Worm (Caenorhabditis elegans) whole organism, early embryonic: ENCODE data around the gene lin-14.

Experiments used
- F13C5.2 ChIP-seq: sonication (generic microtip); optimal IDR thresholded peaks from 2 replicates; lab custom pipeline; 2017; ENCODE audit warnings: mild to moderate bottlenecking, missing genetic modification characterization, inconsistent platforms, missing compliant biosample characterization
- aly-1 ChIP-seq: sonication (generic microtip); optimal IDR thresholded peaks from 2 replicates; lab custom pipeline; 2016; ENCODE audit warnings: missing genetic modification characterization, missing compliant biosample characterization
- ama-1 ChIP-seq: fragments of 150-350 bp; optimal IDR thresholded peaks from 2 replicates; lab custom pipeline; 2014
- ets-7 ChIP-seq: sonication (generic microtip); optimal IDR thresholded peaks from 2 replicates; lab custom pipeline; 2016; ENCODE audit warnings: missing genotype, missing genetic modification characterization, missing compliant biosample characterization
- flt-1 ChIP-seq: fragments of 200-800 bp; sonication (Bioruptor generic); IDR thresholded peaks from 2 replicates; pipeline ENCODE4 v1.3.6; 2022; ENCODE audit warnings: missing genetic modification characterization, missing compliant biosample characterization
- hmbx-1 ChIP-seq: sonication (generic microtip); optimal IDR thresholded peaks from 2 replicates; lab custom pipeline; 2016; ENCODE audit warnings: mild to moderate bottlenecking, missing genetic modification characterization, missing compliant biosample characterization
- hmg-4 ChIP-seq: fragments of 200-800 bp; sonication (Bioruptor generic); optimal IDR thresholded peaks from 2 replicates; lab custom pipeline; 2018; ENCODE audit warnings: mild to moderate bottlenecking, missing genetic modification characterization, missing compliant biosample characterization
- scrt-1 ChIP-seq: fragments of 200-800 bp; sonication (Bioruptor generic); IDR thresholded peaks from 2 replicates; pipeline ENCODE4 v1.3.6; 2022; ENCODE audit warnings: missing genetic modification characterization, missing compliant biosample characterization
- sea-1 ChIP-seq: fragments of 200-800 bp; sonication (Bioruptor generic); conservative IDR thresholded peaks from 2 replicates; pipeline ENCODE4 v1.3.6; 2022; ENCODE audit warnings: missing genetic modification characterization, missing compliant biosample characterization
- tbx-11 ChIP-seq: fragments of 200-800 bp; sonication (Bioruptor generic); IDR thresholded peaks from 2 replicates; pipeline ENCODE4 v1.3.6; 2022; ENCODE audit warnings: missing genetic modification characterization, missing compliant biosample characterization
- tbx-37 ChIP-seq: fragments of 200-800 bp; sonication (Bioruptor generic); conservative IDR thresholded peaks from 2 replicates; pipeline ENCODE4 v1.3.6; 2022; ENCODE audit warnings: missing genetic modification reagents, missing genetic modification characterization, missing compliant biosample characterization
- tra-4 ChIP-seq: sonication (generic microtip); optimal IDR thresholded peaks from 2 replicates; lab custom pipeline; 2017; ENCODE audit warnings: missing genetic modification characterization, missing compliant biosample characterization

DNA sequence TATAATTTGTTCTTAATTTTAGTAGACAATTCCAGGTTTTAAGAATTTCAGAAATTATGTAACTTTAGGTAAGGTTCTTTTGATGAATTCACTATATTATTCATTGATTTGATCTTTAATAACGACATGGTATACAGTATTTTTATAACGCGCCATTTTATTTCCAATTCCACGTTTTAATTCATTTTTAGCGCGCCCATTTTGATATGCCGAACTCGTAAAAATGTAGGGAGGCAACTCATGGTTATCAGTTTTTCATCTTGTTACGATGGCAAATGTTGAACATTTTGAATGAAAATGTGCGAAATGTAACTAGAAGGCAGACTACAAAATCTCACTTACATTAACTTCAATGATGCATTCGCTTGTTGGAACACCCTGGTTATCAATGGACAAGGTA is 33.5 kb downstream of the lin-14 start:
- TF ChIP-seq ama-1 (lab: Kevin White, UChicago) (no peak), tbx-11 (GFP tag; lab: Robert Waterston, UW) (no peak), hmg-4 (GFP tag; lab: Kevin White, UChicago) (no peak), sea-1 (GFP tag; lab: Robert Waterston, UW) (no peak), scrt-1 (no peak), tra-4 (tag; lab: Kevin White, UChicago) (no peak), ets-7 (tag; lab: Kevin White, UChicago) (no peak), hmbx-1 (no peak), flt-1 (GFP tag; lab: Robert Waterston, UW) (no peak), aly-1 (tag; lab: Kevin White, UChicago) (no peak), F13C5.2 (tag; lab: Kevin White, UChicago) (no peak), tbx-37 (GFP tag; lab: Robert Waterston, UW) (no peak)
